Fruit fly (Drosophila melanogaster) whole organism, prepupa: ENCODE measurements around the gene CG42832.
A peak's percentile ranks its signal among the peaks of the same experiment; 100 is the strongest.
"Not testable (repeated sequence)": the region's sequence is repeated elsewhere in the genome, so short reads cannot be mapped to it uniquely, and the experiment has no call there.

Experiments
- Blimp-1 ChIP-seq: fragments of 200-800 bp; sonication (Bioruptor generic); optimal IDR thresholded peaks from 3 replicates; lab custom pipeline; 2017; ENCODE audit warnings: missing biosample characterization, missing genetic modification characterization, mild to moderate bottlenecking, moderate library complexity, missing genetic modification reagents
- CG10669 ChIP-seq: fragments of 200-800 bp; sonication (Bioruptor generic); optimal IDR thresholded peaks from 3 replicates; lab custom pipeline; 2018; ENCODE audit warnings: missing biosample characterization, mild to moderate bottlenecking, missing genetic modification characterization, moderate library complexity
- CG11294 ChIP-seq: fragments of 200-800 bp; sonication (Bioruptor generic); IDR thresholded peaks from 2 replicates; pipeline ENCODE4 v1.3.6; 2022; ENCODE audit warnings: missing biosample characterization, missing genetic modification characterization
- CG11762 ChIP-seq: fragments of 200-800 bp; sonication (Bioruptor generic); optimal IDR thresholded peaks from 3 replicates; lab custom pipeline; 2016; ENCODE audit warnings: missing biosample characterization, missing genetic modification characterization; ENCODE audit not compliant: insufficient read depth
- CG11902 ChIP-seq: fragments of 200-800 bp; sonication (Bioruptor generic); optimal IDR thresholded peaks from 3 replicates; lab custom pipeline; 2016; ENCODE audit warnings: missing biosample characterization, missing genetic modification characterization
- CG16779 ChIP-seq: fragments of 200-800 bp; sonication (Bioruptor generic); optimal IDR thresholded peaks from 3 replicates; lab custom pipeline; 2017; ENCODE audit warnings: missing biosample characterization, mild to moderate bottlenecking, missing genetic modification characterization
- CG31627 ChIP-seq: fragments of 200-800 bp; sonication (Bioruptor generic); optimal IDR thresholded peaks from 3 replicates; lab custom pipeline; 2016; ENCODE audit warnings: missing biosample characterization, missing genetic modification characterization
- CG32006 ChIP-seq: fragments of 200-800 bp; sonication (Bioruptor generic); optimal IDR thresholded peaks from 3 replicates; lab custom pipeline; 2017; ENCODE audit warnings: missing biosample characterization, mild to moderate bottlenecking, missing genetic modification characterization
- CG3919 ChIP-seq: fragments of 200-800 bp; sonication (Bioruptor generic); optimal IDR thresholded peaks from 3 replicates; lab custom pipeline; 2016; ENCODE audit warnings: missing biosample characterization, missing genetic modification characterization
- CG4318 ChIP-seq: fragments of 200-800 bp; sonication (Bioruptor generic); optimal IDR thresholded peaks from 3 replicates; lab custom pipeline; 2017; ENCODE audit warnings: missing biosample characterization, mild to moderate bottlenecking, missing genetic modification characterization
- CG6163 ChIP-seq: fragments of 200-800 bp; sonication (Bioruptor generic); IDR thresholded peaks from 3 replicates; pipeline ENCODE4 v1.3.6; 2022; ENCODE audit warnings: missing biosample characterization, missing genetic modification characterization
- CG6276 ChIP-seq: fragments of 200-800 bp; sonication (Bioruptor generic); optimal IDR thresholded peaks from 2 replicates; lab custom pipeline; 2017; ENCODE audit warnings: missing biosample characterization, mild to moderate bottlenecking, missing genetic modification characterization
- CG6792 ChIP-seq: fragments of 200-800 bp; sonication (Bioruptor generic); optimal IDR thresholded peaks from 3 replicates; lab custom pipeline; 2016; ENCODE audit warnings: missing biosample characterization, missing genetic modification characterization
- CG6808 ChIP-seq: fragments of 200-800 bp; sonication (Bioruptor generic); optimal IDR thresholded peaks from 3 replicates; lab custom pipeline; 2017; ENCODE audit warnings: missing biosample characterization, missing genetic modification characterization, mild to moderate bottlenecking, moderate library complexity, missing genetic modification reagents
- CG6854 ChIP-seq: fragments of 200-800 bp; sonication (Bioruptor generic); optimal IDR thresholded peaks from 2 replicates; lab custom pipeline; 2017; ENCODE audit warnings: missing biosample characterization, mild to moderate bottlenecking, missing genetic modification characterization
- CG7368 ChIP-seq: fragments of 200-800 bp; sonication (Bioruptor generic); optimal IDR thresholded peaks from 3 replicates; lab custom pipeline; 2016; ENCODE audit warnings: missing biosample characterization, missing genetic modification characterization
- CG8119 ChIP-seq: fragments of 200-800 bp; sonication (Bioruptor generic); IDR thresholded peaks from 3 replicates; pipeline ENCODE4 v1.3.6; 2022; ENCODE audit warnings: missing biosample characterization, missing genetic modification characterization
- CG8319 ChIP-seq: fragments of 200-800 bp; sonication (Bioruptor generic); optimal IDR thresholded peaks from 3 replicates; lab custom pipeline; 2016; ENCODE audit warnings: missing biosample characterization, missing genetic modification characterization
- CG9139 ChIP-seq: fragments of 200-800 bp; sonication (Bioruptor generic); optimal IDR thresholded peaks from 3 replicates; lab custom pipeline; 2017; ENCODE audit warnings: missing biosample characterization, mild to moderate bottlenecking, missing genetic modification characterization
- Eip75B ChIP-seq: fragments of 200-800 bp; sonication (Bioruptor generic); optimal IDR thresholded peaks from 3 replicates; lab custom pipeline; 2016; ENCODE audit warnings: missing biosample characterization, missing genetic modification characterization
- Eip78C ChIP-seq: fragments of 200-800 bp; sonication (Bioruptor generic); peaks from one replicate; lab custom pipeline; 2016; ENCODE audit warnings: missing biosample characterization, missing genetic modification characterization
- Eip93F ChIP-seq: fragments of 200-800 bp; sonication (Bioruptor generic); optimal IDR thresholded peaks from 2 replicates; lab custom pipeline; 2016; ENCODE audit warnings: missing biosample characterization, mild to moderate bottlenecking, missing genetic modification characterization
- Ets21C ChIP-seq: fragments of 200-800 bp; sonication (Bioruptor generic); optimal IDR thresholded peaks from 3 replicates; lab custom pipeline; 2016; ENCODE audit warnings: missing biosample characterization, missing genetic modification characterization
- Gug ChIP-seq: fragments of 200-800 bp; sonication (Bioruptor generic); IDR thresholded peaks from 2 replicates; pipeline ENCODE4 v1.3.6; 2022; ENCODE audit warnings: missing biosample characterization, missing genetic modification characterization
- Hr38 ChIP-seq: sonication (Bioruptor generic); optimal IDR thresholded peaks from 2 replicates; lab custom pipeline; 2016; ENCODE audit warnings: missing biosample characterization, missing genetic modification characterization
- Hr39 ChIP-seq: fragments of 200-800 bp; sonication (Bioruptor generic); optimal IDR thresholded peaks from 2 replicates; lab custom pipeline; 2016; ENCODE audit warnings: missing biosample characterization, missing genetic modification characterization
- Lpt ChIP-seq: fragments of 200-800 bp; sonication (Bioruptor generic); optimal IDR thresholded peaks from 3 replicates; lab custom pipeline; 2016; ENCODE audit warnings: missing biosample characterization, missing genetic modification characterization
- OdsH ChIP-seq: fragments of 200-800 bp; sonication (Bioruptor generic); optimal IDR thresholded peaks from 3 replicates; lab custom pipeline; 2016; ENCODE audit warnings: missing biosample characterization, missing genetic modification characterization
- Sox102F ChIP-seq: fragments of 200-800 bp; sonication (Bioruptor generic); optimal IDR thresholded peaks from 2 replicates; lab custom pipeline; 2016; ENCODE audit warnings: missing biosample characterization, mild to moderate bottlenecking, missing genetic modification characterization
- Sox14 ChIP-seq: fragments of 200-800 bp; sonication (Bioruptor generic); optimal IDR thresholded peaks from 3 replicates; lab custom pipeline; 2016; ENCODE audit warnings: missing biosample characterization, missing genetic modification characterization
- achi ChIP-seq: fragments of 200-800 bp; sonication (Bioruptor generic); optimal IDR thresholded peaks from 3 replicates; lab custom pipeline; 2016; ENCODE audit warnings: missing biosample characterization, missing genetic modification characterization
- acj6 ChIP-seq: fragments of 200-800 bp; sonication (Bioruptor generic); optimal IDR thresholded peaks from 3 replicates; lab custom pipeline; 2016; ENCODE audit warnings: missing biosample characterization, missing genetic modification characterization
- dac ChIP-seq: fragments of 200-800 bp; sonication (Bioruptor generic); optimal IDR thresholded peaks from 2 replicates; lab custom pipeline; 2017; ENCODE audit warnings: missing biosample characterization, mild to moderate bottlenecking, missing genetic modification characterization
- eg ChIP-seq: fragments of 200-800 bp; sonication (Bioruptor generic); IDR thresholded peaks from 3 replicates; pipeline ENCODE4 v1.3.6; 2022; ENCODE audit warnings: missing biosample characterization, missing genetic modification characterization
- esn ChIP-seq: fragments of 200-800 bp; sonication (Bioruptor generic); optimal IDR thresholded peaks from 2 replicates; lab custom pipeline; 2016; ENCODE audit warnings: missing biosample characterization, mild to moderate bottlenecking, missing genetic modification characterization, moderate library complexity
- fd59A ChIP-seq: fragments of 200-800 bp; sonication (Bioruptor generic); optimal IDR thresholded peaks from 2 replicates; lab custom pipeline; 2017; ENCODE audit warnings: missing biosample characterization, mild to moderate bottlenecking, missing genetic modification characterization, missing genetic modification reagents
- fd85E ChIP-seq: fragments of 200-800 bp; sonication (Bioruptor generic); optimal IDR thresholded peaks from 3 replicates; lab custom pipeline; 2016; ENCODE audit warnings: missing biosample characterization, missing genetic modification characterization
- lz ChIP-seq: fragments of 200-800 bp; sonication (Bioruptor generic); optimal IDR thresholded peaks from 3 replicates; lab custom pipeline; 2016; ENCODE audit warnings: missing biosample characterization, missing genetic modification characterization
- net ChIP-seq: fragments of 200-800 bp; sonication (Bioruptor generic); optimal IDR thresholded peaks from 3 replicates; lab custom pipeline; 2016; ENCODE audit warnings: missing biosample characterization, missing genetic modification characterization
- pdm3 ChIP-seq: fragments of 200-800 bp; sonication (Bioruptor generic); optimal IDR thresholded peaks from 3 replicates; lab custom pipeline; 2016; ENCODE audit warnings: missing biosample characterization, missing genetic modification characterization
- ss ChIP-seq, 2 experiments: fragments of 200-800 bp; sonication (Bioruptor generic); optimal IDR thresholded peaks; 2 replicates in 1 of 2; 3 replicates in 1 of 2; lab custom pipeline; 2017 to 2018; ENCODE audit warnings: mild to moderate bottlenecking in 2 of 2, missing biosample characterization in 2 of 2, missing genetic modification characterization in 2 of 2, moderate library complexity in 1 of 2
- svp ChIP-seq: fragments of 200-800 bp; sonication (Bioruptor generic); peaks from one replicate; lab custom pipeline; 2016; ENCODE audit warnings: missing biosample characterization, missing genetic modification characterization
- topi ChIP-seq: fragments of 200-800 bp; sonication (Bioruptor generic); optimal IDR thresholded peaks from 3 replicates; lab custom pipeline; 2016; ENCODE audit warnings: missing biosample characterization, missing genetic modification characterization
- vri ChIP-seq: fragments of 200-800 bp; sonication (Bioruptor generic); optimal IDR thresholded peaks from 3 replicates; lab custom pipeline; 2016; ENCODE audit warnings: missing biosample characterization, mild to moderate bottlenecking, missing genetic modification characterization

CG42832 gene

DNA sequence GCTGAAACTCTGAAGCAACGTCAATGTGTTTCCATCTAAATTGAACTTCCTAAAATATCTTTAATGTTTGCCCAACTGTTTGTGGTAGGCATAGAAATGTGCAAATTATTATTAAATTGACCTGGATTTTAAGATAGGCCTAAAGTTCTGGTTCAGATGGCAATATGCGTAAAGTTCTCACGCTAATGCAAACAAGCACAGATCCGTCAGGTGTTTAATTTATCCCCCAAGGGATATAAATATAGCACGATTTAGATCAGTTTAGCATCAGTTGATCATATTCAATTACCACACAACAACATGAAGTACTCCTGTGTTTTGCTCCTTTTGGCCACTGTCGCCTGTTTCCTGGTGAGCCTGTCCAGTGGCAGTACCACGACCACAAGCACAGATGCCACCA lies 20.5 kb upstream of the CG42832 start, which contains the start of gene CG7377:
Gene CG7377, plus strand, starts transcription at position 301 of the 400 bp plus-strand sequence.
- not testable (repeated sequence) for TF ChIP-seq achi, CG11902, CG8319 (GFP tag; lab: Kevin White, UChicago)

DNA sequence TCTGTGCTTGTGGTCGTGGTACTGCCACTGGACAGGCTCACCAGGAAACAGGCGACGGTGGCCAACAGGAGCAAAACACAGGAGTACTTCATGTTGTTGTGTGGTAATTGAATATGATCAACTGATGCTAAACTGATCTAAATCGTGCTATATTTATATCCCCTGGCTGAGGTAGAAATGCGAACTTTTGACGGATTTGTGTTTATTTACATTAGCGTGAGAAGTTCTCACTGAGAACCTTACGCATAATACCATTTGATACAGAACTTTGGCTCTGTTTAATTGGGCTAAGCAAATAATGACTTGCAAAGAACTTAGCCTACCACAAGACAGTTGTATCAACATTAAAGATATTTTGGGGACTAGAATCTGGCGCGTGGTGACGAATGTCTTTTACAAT lies 18.8 kb upstream of the CG42832 start, which contains the start of gene CG33268:
Gene CG33268, minus strand, starts transcription at position 101 of the 400 bp plus-strand sequence.
- TF ChIP-seq fd59A (GFP tag; lab: Kevin White, UChicago) (no peak), CG7368 (GFP tag; lab: Kevin White, UChicago) (no peak), CG16779 (tag; lab: Kevin White, UChicago) (no peak), CG11762 (GFP tag; lab: Kevin White, UChicago) (no peak), CG10669 (no peak), topi (GFP tag; lab: Kevin White, UChicago) (no peak), CG6808 (GFP tag; lab: Kevin White, UChicago) (no peak), Lpt (GFP tag; lab: Kevin White, UChicago) (no peak), CG3919 (no peak)

DNA sequence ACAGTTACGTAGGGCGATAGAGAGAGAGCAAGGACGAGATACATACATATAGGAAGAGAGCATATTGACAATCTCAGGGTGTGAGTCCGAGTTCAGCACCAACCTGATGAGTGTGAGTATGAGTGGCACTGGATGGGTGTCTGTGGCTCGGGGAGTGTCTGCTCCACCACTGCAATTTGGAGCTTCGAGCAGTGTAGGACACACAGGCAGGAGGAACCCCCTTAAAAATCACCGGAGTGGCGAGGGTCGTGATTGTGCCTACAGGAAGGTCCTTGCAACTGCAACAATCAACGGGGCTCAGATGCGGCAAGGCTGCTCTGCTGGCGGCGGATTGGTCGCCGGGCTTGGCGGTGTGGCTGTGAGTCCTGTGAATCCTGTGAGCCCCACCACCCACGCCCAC lies 18.1 kb upstream of the CG42832 start:
- 0 out of 3 replicates have a peak, but pooled peaks have one; percentile 8 for TF ChIP-seq CG6163 (GFP tag; lab: Robert Waterston, UW)
- peak; percentile 62 for TF ChIP-seq CG7368 (GFP tag; lab: Kevin White, UChicago)
- TF ChIP-seq Blimp-1 (GFP tag; lab: Kevin White, UChicago) = no peak

DNA sequence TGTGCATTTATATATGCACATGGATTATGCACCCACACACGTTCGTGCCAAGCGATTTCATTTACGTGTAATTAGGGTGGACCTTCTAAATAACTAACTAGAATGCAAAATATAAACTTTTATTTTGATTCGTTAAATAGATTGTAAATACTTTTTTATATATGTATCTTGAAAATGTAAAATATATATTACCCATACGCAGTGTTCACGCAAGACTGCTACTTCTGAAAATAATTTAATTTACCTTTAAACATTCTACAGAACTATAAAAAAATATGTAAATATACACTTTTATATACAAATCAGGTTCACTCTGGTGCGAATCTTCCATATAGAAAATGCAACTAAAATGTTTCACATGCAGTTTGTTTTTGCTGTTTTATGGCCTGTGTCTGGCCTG lies 16.2 kb upstream of the CG42832 start:
- no peak for TF ChIP-seq CG31627 (GFP tag; lab: Kevin White, UChicago)
- TF ChIP-seq Eip78C (GFP tag; lab: Kevin White, UChicago) = peak; percentile 62
- TF ChIP-seq svp = no peak
- peak; percentile 17 for TF ChIP-seq esn (GFP tag; lab: Kevin White, UChicago)
- no peak for TF ChIP-seq Hr38 (GFP tag; lab: Kevin White, UChicago)
- TF ChIP-seq Hr39 = no peak
- no peak for TF ChIP-seq Eip93F (GFP tag; lab: Kevin White, UChicago)
- peak; percentile 43 for TF ChIP-seq CG6276
- peak; percentile 61; the same call in 2 of the 3 replicates for TF ChIP-seq CG6163 (GFP tag; lab: Robert Waterston, UW)
- no peak for TF ChIP-seq CG11294 (GFP tag; lab: Robert Waterston, UW)
- TF ChIP-seq fd59A (GFP tag; lab: Kevin White, UChicago) = no peak
- TF ChIP-seq CG6854 (GFP tag; lab: Kevin White, UChicago) = no peak
- TF ChIP-seq vri = no peak
- TF ChIP-seq Eip75B (GFP tag; lab: Kevin White, UChicago) = no peak
- TF ChIP-seq OdsH (GFP tag; lab: Kevin White, UChicago) = peak; percentile 28
- TF ChIP-seq fd85E (GFP tag; lab: Kevin White, UChicago) = no peak
- peak; percentile 11 for TF ChIP-seq Lpt (GFP tag; lab: Kevin White, UChicago)
- no peak for TF ChIP-seq topi (GFP tag; lab: Kevin White, UChicago)
- TF ChIP-seq CG6808 (GFP tag; lab: Kevin White, UChicago) = peak; percentile 29
- TF ChIP-seq CG10669 = peak; percentile 26
- TF ChIP-seq Sox102F (GFP tag; lab: Kevin White, UChicago) = no peak
- peak; percentile 26 for TF ChIP-seq pdm3 (GFP tag; lab: Kevin White, UChicago)
- peak; percentile 33 for TF ChIP-seq CG3919
- no peak for TF ChIP-seq Ets21C (GFP tag; lab: Kevin White, UChicago)
- peak; percentile 56 for TF ChIP-seq CG32006 (GFP tag; lab: Kevin White, UChicago)
- TF ChIP-seq CG9139 (GFP tag; lab: Kevin White, UChicago) = no peak
- TF ChIP-seq lz (GFP tag; lab: Kevin White, UChicago) = no peak
- peak; percentile 7 for TF ChIP-seq CG16779 (tag; lab: Kevin White, UChicago)
- TF ChIP-seq CG8319 (GFP tag; lab: Kevin White, UChicago) = no peak
- peak; percentile 82 for TF ChIP-seq CG8119
- no peak for TF ChIP-seq CG6792
- TF ChIP-seq CG4318 (GFP tag; lab: Kevin White, UChicago) = peak; percentile 2
- no peak for TF ChIP-seq dac (GFP tag; lab: Kevin White, UChicago)
- 0 out of 3 replicates have a peak, but pooled peaks have one; percentile 54 for TF ChIP-seq eg (GFP tag; lab: Robert Waterston, UW)
- TF ChIP-seq Gug (GFP tag; lab: Robert Waterston, UW) = peak; percentile 33; the same call in 1 of the 2 replicates
- TF ChIP-seq net (GFP tag; lab: Kevin White, UChicago) = peak; percentile 9
- TF ChIP-seq acj6 (GFP tag; lab: Kevin White, UChicago) = peak; percentile 21
- peak in 1 of 2 experiments; percentile 45 for TF ChIP-seq ss (GFP tag; optimal IDR thresholded peaks at IDR 0.05; lab: Kevin White, UChicago)
- no peak for TF ChIP-seq Sox14 (GFP tag; lab: Kevin White, UChicago)
